Worm (Caenorhabditis elegans): ENCODE measurements around the gene R02F2.5.

- TF ChIP-seq tab-1 (GFP tag; IDR thresholded peaks at IDR 0.05): no peak
- TF ChIP-seq med-1 (GFP tag; optimal IDR thresholded peaks at IDR 0.05; ENCODE audit: insufficient read depth): no peak
Measured at ce11 chrIII:5525973-5526372, 46.9 kb downstream of the R02F2.5 start, which contains the start of gene dex-1.
